Fruit fly (Drosophila melanogaster) whole organism, embryonic: ENCODE results near the gene CG7149.

ENCODE experiments used
- Atf3 ChIP-seq: fragments of 200-800 bp; sonication (Bioruptor generic); optimal IDR thresholded peaks from 3 replicates; lab custom pipeline; 2016; ENCODE audit warnings: missing biosample characterization, missing genetic modification characterization
- CG10431 ChIP-seq: fragments of 200-800 bp; sonication (Bioruptor generic); optimal IDR thresholded peaks from 3 replicates; lab custom pipeline; 2018; ENCODE audit warnings: missing biosample characterization, mild to moderate bottlenecking, missing genetic modification characterization
- CG11504 ChIP-seq: fragments of 200-800 bp; sonication (Bioruptor generic); optimal IDR thresholded peaks from 3 replicates; lab custom pipeline; 2019; ENCODE audit warnings: missing biosample characterization, mild to moderate bottlenecking, missing genetic modification characterization, moderate library complexity
- CG12236 ChIP-seq: fragments of 200-800 bp; sonication (Bioruptor generic); optimal IDR thresholded peaks from 2 replicates; lab custom pipeline; 2016; ENCODE audit warnings: missing biosample characterization, missing genetic modification characterization
- CG12659 ChIP-seq: fragments of 200-800 bp; sonication (Bioruptor generic); optimal IDR thresholded peaks from 3 replicates; lab custom pipeline; 2017; ENCODE audit warnings: mild to moderate bottlenecking, missing biosample characterization, missing genetic modification reagents, missing genetic modification characterization
- CG13287 ChIP-seq: fragments of 200-800 bp; sonication (Bioruptor generic); IDR thresholded peaks from 2 replicates; pipeline ENCODE4 v1.3.6; 2022; ENCODE audit warnings: missing biosample characterization, missing genetic modification characterization; ENCODE audit not compliant: partially characterized antibody
- CG15601 ChIP-seq: fragments of 200-800 bp; sonication (Bioruptor generic); optimal IDR thresholded peaks from 3 replicates; lab custom pipeline; 2019; ENCODE audit warnings: missing biosample characterization, mild to moderate bottlenecking, missing genetic modification characterization, moderate library complexity
- CG16815 ChIP-seq: fragments of 200-800 bp; sonication (Bioruptor generic); optimal IDR thresholded peaks from 3 replicates; lab custom pipeline; 2017; ENCODE audit warnings: missing biosample characterization, mild to moderate bottlenecking, missing genetic modification characterization
- CG17328 ChIP-seq: fragments of 200-800 bp; sonication (Bioruptor generic); IDR thresholded peaks from 2 replicates; pipeline ENCODE4 v1.3.6; 2022; ENCODE audit warnings: missing biosample characterization, missing genetic modification characterization
- CG17612 ChIP-seq: fragments of 200-800 bp; sonication (Bioruptor generic); IDR thresholded peaks from 2 replicates; pipeline ENCODE4 v1.3.6; 2022; ENCODE audit warnings: missing biosample characterization, missing genetic modification characterization
- CG2116 ChIP-seq: fragments of 200-800 bp; sonication (Bioruptor generic); optimal IDR thresholded peaks from 3 replicates; lab custom pipeline; 2018; ENCODE audit warnings: missing biosample characterization, mild to moderate bottlenecking, missing genetic modification characterization
- CG33557 ChIP-seq: fragments of 200-800 bp; sonication (Bioruptor generic); optimal IDR thresholded peaks from 2 replicates; lab custom pipeline; 2019; ENCODE audit warnings: missing biosample characterization, mild to moderate bottlenecking, missing genetic modification characterization, moderate library complexity
- CG34376 ChIP-seq: fragments of 200-800 bp; sonication (Bioruptor generic); optimal IDR thresholded peaks from 2 replicates; lab custom pipeline; 2018; ENCODE audit warnings: missing biosample characterization, mild to moderate bottlenecking, missing genetic modification characterization
- CG3838 ChIP-seq: fragments of 200-800 bp; sonication (Bioruptor generic); optimal IDR thresholded peaks from 3 replicates; lab custom pipeline; 2016; ENCODE audit warnings: missing biosample characterization, missing genetic modification characterization
- CG4282 ChIP-seq: fragments of 200-800 bp; sonication (Bioruptor generic); optimal IDR thresholded peaks from 2 replicates; lab custom pipeline; 2016; ENCODE audit warnings: missing biosample characterization, missing genetic modification characterization
- CG7357 ChIP-seq: fragments of 200-800 bp; sonication (Bioruptor generic); IDR thresholded peaks from 3 replicates; pipeline ENCODE4 v1.3.6; 2022; ENCODE audit warnings: missing biosample characterization, missing genetic modification characterization
- CG7745 ChIP-seq: fragments of 200-800 bp; sonication (Bioruptor generic); optimal IDR thresholded peaks from 2 replicates; lab custom pipeline; 2018; ENCODE audit warnings: missing biosample characterization, mild to moderate bottlenecking, missing genetic modification characterization, moderate library complexity
- CG7928 ChIP-seq: fragments of 200-800 bp; sonication (Bioruptor generic); optimal IDR thresholded peaks from 2 replicates; lab custom pipeline; 2017; ENCODE audit warnings: missing biosample characterization, mild to moderate bottlenecking, missing genetic modification characterization
- CG8944 ChIP-seq: fragments of 200-800 bp; sonication (Bioruptor generic); optimal IDR thresholded peaks from 3 replicates; lab custom pipeline; 2016; ENCODE audit warnings: missing biosample characterization, missing genetic modification characterization
- CG9817 ChIP-seq: fragments of 200-800 bp; sonication (Bioruptor generic); optimal IDR thresholded peaks from 2 replicates; lab custom pipeline; 2018; ENCODE audit warnings: missing biosample characterization, mild to moderate bottlenecking, missing genetic modification characterization, moderate library complexity
- Dp ChIP-seq: fragments of 200-800 bp; sonication (Bioruptor generic); optimal IDR thresholded peaks from 2 replicates; lab custom pipeline; 2018; ENCODE audit warnings: missing biosample characterization, mild to moderate bottlenecking, missing genetic modification characterization, moderate library complexity
- Elba2 ChIP-seq: fragments of 200-800 bp; sonication (Bioruptor generic); optimal IDR thresholded peaks from 3 replicates; lab custom pipeline; 2016; ENCODE audit warnings: missing biosample characterization, missing genetic modification characterization
- GATAe ChIP-seq: fragments of 200-800 bp; sonication (Bioruptor generic); conservative IDR thresholded peaks from 2 replicates; pipeline ENCODE4 v1.3.6; 2022; ENCODE audit warnings: missing biosample characterization, missing genetic modification characterization
- Hand ChIP-seq: fragments of 200-800 bp; sonication (Bioruptor generic); optimal IDR thresholded peaks from 2 replicates; lab custom pipeline; 2017; ENCODE audit warnings: mild to moderate bottlenecking, missing biosample characterization, missing genetic modification reagents, missing genetic modification characterization
- Hr51 ChIP-seq, 2 experiments: fragments of 200-800 bp; sonication (Bioruptor generic); optimal IDR thresholded peaks; 2 replicates in 1 of 2; 3 replicates in 1 of 2; lab custom pipeline; 2016 to 2018; ENCODE audit warnings: missing biosample characterization in 2 of 2, missing genetic modification characterization in 2 of 2, mild to moderate bottlenecking in 1 of 2, moderate library complexity in 1 of 2
- Hsf ChIP-seq: fragments of 200-800 bp; sonication (Bioruptor generic); optimal IDR thresholded peaks from 3 replicates; lab custom pipeline; 2016; ENCODE audit warnings: missing biosample characterization, missing genetic modification characterization
- MBD-R2 ChIP-seq: fragments of 200-800 bp; sonication (Bioruptor generic); IDR thresholded peaks from 2 replicates; pipeline ENCODE4 v1.3.6; 2022; ENCODE audit warnings: missing biosample characterization, missing genetic modification characterization
- Myb ChIP-seq: fragments of 200-800 bp; sonication (Bioruptor generic); optimal IDR thresholded peaks from 2 replicates; lab custom pipeline; 2016; ENCODE audit warnings: missing biosample characterization, missing genetic modification characterization
- NK7.1 ChIP-seq: fragments of 200-800 bp; sonication (Bioruptor generic); optimal IDR thresholded peaks from 3 replicates; lab custom pipeline; 2016; ENCODE audit warnings: missing biosample characterization, missing genetic modification characterization
- Sox100B ChIP-seq: fragments of 200-800 bp; sonication (Bioruptor generic); optimal IDR thresholded peaks from 3 replicates; lab custom pipeline; 2018; ENCODE audit warnings: missing biosample characterization, mild to moderate bottlenecking, missing genetic modification characterization
- Taf1 ChIP-seq: fragments of 200-800 bp; sonication (Bioruptor generic); IDR thresholded peaks from 2 replicates; pipeline ENCODE4 v1.3.6; 2022; ENCODE audit warnings: missing biosample characterization, missing genetic modification characterization
- az2 ChIP-seq: fragments of 200-800 bp; sonication (Bioruptor generic); optimal IDR thresholded peaks from 3 replicates; lab custom pipeline; 2016; ENCODE audit warnings: missing biosample characterization, missing genetic modification characterization
- caup ChIP-seq: fragments of 200-800 bp; sonication (Bioruptor generic); optimal IDR thresholded peaks from 3 replicates; lab custom pipeline; 2017; ENCODE audit warnings: missing biosample characterization, mild to moderate bottlenecking, missing genetic modification characterization, moderate library complexity; ENCODE audit not compliant: severe bottlenecking
- eyg ChIP-seq: fragments of 200-800 bp; sonication (Bioruptor generic); optimal IDR thresholded peaks from 3 replicates; lab custom pipeline; 2016; ENCODE audit warnings: missing biosample characterization, missing genetic modification characterization
- gsb ChIP-seq: fragments of 200-800 bp; sonication (Bioruptor generic); IDR thresholded peaks from 2 replicates; pipeline ENCODE4 v1.3.6; 2022; ENCODE audit warnings: missing biosample characterization, missing genetic modification characterization
- her ChIP-seq: fragments of 200-800 bp; sonication (Bioruptor generic); optimal IDR thresholded peaks from 2 replicates; lab custom pipeline; 2016; ENCODE audit warnings: missing biosample characterization, missing genetic modification characterization
- nmo ChIP-seq: fragments of 200-800 bp; sonication (Bioruptor generic); optimal IDR thresholded peaks from 2 replicates; lab custom pipeline; 2018; ENCODE audit warnings: missing biosample characterization, mild to moderate bottlenecking, missing genetic modification characterization, moderate library complexity
- onecut ChIP-seq: fragments of 200-800 bp; sonication (Bioruptor generic); IDR thresholded peaks from 2 replicates; pipeline ENCODE4 v1.3.6; 2022; ENCODE audit warnings: missing biosample characterization, missing genetic modification characterization
- peb ChIP-seq: fragments of 200-800 bp; sonication (Bioruptor generic); IDR thresholded peaks from 2 replicates; pipeline ENCODE4 v1.3.6; 2022; ENCODE audit warnings: missing biosample characterization, missing genetic modification characterization
- pita ChIP-seq: fragments of 200-800 bp; sonication (Bioruptor generic); optimal IDR thresholded peaks from 2 replicates; lab custom pipeline; 2017; ENCODE audit warnings: missing biosample characterization, mild to moderate bottlenecking, missing genetic modification characterization
- sens-2 ChIP-seq: fragments of 200-800 bp; sonication (Bioruptor generic); IDR thresholded peaks from 2 replicates; pipeline ENCODE4 v1.3.6; 2022; ENCODE audit warnings: missing biosample characterization, missing genetic modification characterization
- sqz ChIP-seq: fragments of 200-800 bp; sonication (Bioruptor generic); optimal IDR thresholded peaks from 3 replicates; lab custom pipeline; 2018; ENCODE audit warnings: missing biosample characterization, mild to moderate bottlenecking, missing genetic modification characterization
- sr ChIP-seq: fragments of 200-800 bp; sonication (Bioruptor generic); IDR thresholded peaks from 3 replicates; pipeline ENCODE4 v1.3.6; 2022; ENCODE audit warnings: missing biosample characterization, missing genetic modification characterization
- stwl ChIP-seq: fragments of 200-800 bp; sonication (Bioruptor generic); optimal IDR thresholded peaks from 3 replicates; lab custom pipeline; 2018; ENCODE audit warnings: missing biosample characterization, mild to moderate bottlenecking, missing genetic modification characterization, moderate library complexity
- tgo ChIP-seq: fragments of 200-800 bp; sonication (Bioruptor generic); IDR thresholded peaks from 3 replicates; pipeline ENCODE4 v1.3.6; 2022; ENCODE audit warnings: missing biosample characterization, missing genetic modification characterization
- tna ChIP-seq: fragments of 200-800 bp; sonication (Bioruptor generic); IDR thresholded peaks from 2 replicates; pipeline ENCODE4 v1.3.6; 2022; ENCODE audit warnings: missing biosample characterization, missing genetic modification characterization; ENCODE audit not compliant: partially characterized antibody
- ttk ChIP-seq: fragments of 200-800 bp; sonication (Bioruptor generic); IDR thresholded peaks from 2 replicates; pipeline ENCODE4 v2.1.2; 2022; ENCODE audit warnings: missing biosample characterization, missing genetic modification characterization
- tx ChIP-seq: fragments of 200-800 bp; sonication (Bioruptor generic); optimal IDR thresholded peaks from 2 replicates; lab custom pipeline; 2016; ENCODE audit warnings: missing biosample characterization, missing genetic modification characterization

CG7149 gene

dm6 chr2L:7827045-7828004 is 37.0 kb upstream of the CG7149 start, which contains the start of the genes Rack1 and mts (continued):
- TF ChIP-seq gsb (GFP tag; lab: Robert Waterston, UW) (peak; percentile 67), Dp (GFP tag; lab: Kevin White, UChicago) (peak; percentile 29), CG15601 (tag; lab: Kevin White, UChicago) (peak; percentile 67), az2 (peak; percentile 65), sqz (GFP tag; lab: Kevin White, UChicago) (peak; percentile 90), eyg (GFP tag; lab: Kevin White, UChicago) (peak; percentile 66), CG33557 (GFP tag; lab: Kevin White, UChicago) (peak; percentile 62), CG7928 (GFP tag; lab: Kevin White, UChicago) (peak; percentile 54), ttk (GFP tag; lab: Robert Waterston, UW) (peak; percentile 69), CG4282 (no peak), NK7.1 (GFP tag; lab: Kevin White, UChicago) (peak; percentile 69), GATAe (GFP tag; lab: Robert Waterston, UW) (no peak), Hsf (GFP tag; lab: Kevin White, UChicago) (peak; percentile 74), CG12659 (GFP tag; lab: Kevin White, UChicago) (peak; percentile 88), sens-2 (GFP tag; lab: Robert Waterston, UW) (peak; percentile 81), CG13287 (GFP tag; lab: Robert Waterston, UW) (peak; percentile 47), Hr51 (GFP tag; optimal IDR thresholded peaks at IDR 0.05; lab: Kevin White, UChicago) (peak; percentile 67 to 76), CG8944 (GFP tag; lab: Kevin White, UChicago) (peak; percentile 68), Sox100B (GFP tag; lab: Kevin White, UChicago) (peak; percentile 83), CG9817 (tag; lab: Kevin White, UChicago) (peak; percentile 81), tx (no peak), CG11504 (tag; lab: Kevin White, UChicago) (peak; percentile 57), pita (GFP tag; lab: Kevin White, UChicago) (peak; percentile 34), CG3838 (peak; percentile 48), CG7745 (tag; lab: Kevin White, UChicago) (no peak), tna (GFP tag; lab: Robert Waterston, UW) (0 out of 2 replicates have a peak, but pooled peaks have one; percentile 18), Atf3 (GFP tag; lab: Kevin White, UChicago) (peak; percentile 43), CG16815 (GFP tag; lab: Kevin White, UChicago) (peak; percentile 60), Elba2 (no peak), stwl (tag; lab: Kevin White, UChicago) (peak; percentile 57), CG17328 (peak; percentile 88), CG12236 (GFP tag; lab: Kevin White, UChicago) (peak; percentile 60), CG7357 (GFP tag; lab: Robert Waterston, UW) (no peak), CG10431 (GFP tag; lab: Kevin White, UChicago) (peak; percentile 89), tgo (GFP tag; lab: Robert Waterston, UW) (peak; percentile 67), peb (GFP tag; lab: Robert Waterston, UW) (peak; percentile 41; the same call in 1 of the 2 replicates), Hand (GFP tag; lab: Kevin White, UChicago) (peak; percentile 75), MBD-R2 (GFP tag; lab: Robert Waterston, UW) (peak; percentile 66), her (GFP tag; lab: Kevin White, UChicago) (peak; percentile 77), CG34376 (GFP tag; lab: Kevin White, UChicago) (peak; percentile 96), nmo (GFP tag; lab: Kevin White, UChicago) (peak; percentile 56), onecut (GFP tag; lab: Robert Waterston, UW) (peak; percentile 88), CG17612 (GFP tag; lab: Robert Waterston, UW) (peak; percentile 69; the same call in 1 of the 2 replicates), CG2116 (peak; percentile 51), sr (GFP tag; lab: Robert Waterston, UW) (peak; percentile 83), Taf1 (0 out of 2 replicates have a peak, but pooled peaks have one; percentile 43), Myb (peak; percentile 71), caup (GFP tag; lab: Kevin White, UChicago) (peak; percentile 96)
